Worm (Caenorhabditis elegans): Measurements from ENCODE around the gene gsto-3.

Gene gsto-3

ce11 chrIII:381198-381597 is at the start of gene gsto-3:
TSS of gene gsto-3 (minus strand) at chrIII:381298.
- no peak for TF ChIP-seq unc-62 (GFP tag; optimal IDR thresholded peaks at IDR 0.05)

ce11 chrIII:429038-429437 is 47.9 kb upstream of the gsto-3 start, which contains the start of gene cec-8:
TSS of gene cec-8 (plus strand) at chrIII:429338.
- no peak for TF ChIP-seq unc-62 (GFP tag; optimal IDR thresholded peaks at IDR 0.05)

ce11 chrIII:423875-424274 is 42.8 kb upstream of the gsto-3 start:
- TF ChIP-seq unc-62 (GFP tag; optimal IDR thresholded peaks at IDR 0.05) = no peak

- no peak for TF ChIP-seq unc-62 (GFP tag; optimal IDR thresholded peaks at IDR 0.05)
These were observed 41.5 kb upstream of the gsto-3 start for ce11 chrIII:422553-422952.

ce11 chrIII:418649-419048 is 37.6 kb upstream of the gsto-3 start, which contains the start of gene stim-1:
TSS of gene stim-1 (minus strand) at chrIII:418749.
- TF ChIP-seq unc-62 (GFP tag; optimal IDR thresholded peaks at IDR 0.05) = no peak

- no peak for TF ChIP-seq unc-62 (GFP tag; optimal IDR thresholded peaks at IDR 0.05)
These were observed 21.2 kb upstream of the gsto-3 start, which contains the start of the genes Y55B1BL.1 and Y55B1BL.2 for ce11 chrIII:402168-402813. TSS of gene Y55B1BL.1 (plus strand) at chrIII:402384. TSS of gene Y55B1BL.2 (plus strand) at chrIII:402763.

- no peak for TF ChIP-seq unc-62 (GFP tag; optimal IDR thresholded peaks at IDR 0.05)
These were observed 19.8 kb upstream of the gsto-3 start for ce11 chrIII:400898-401297.

ce11 chrIII:385068-385467 is 4.0 kb upstream of the gsto-3 start:
- TF ChIP-seq unc-62 (GFP tag; optimal IDR thresholded peaks at IDR 0.05) = no peak

ce11 chrIII:382470-382869 is 1.4 kb upstream of the gsto-3 start, which contains the start of gene K10F12.7:
TSS of gene K10F12.7 (minus strand) at chrIII:382570.
- no peak for TF ChIP-seq unc-62 (GFP tag; optimal IDR thresholded peaks at IDR 0.05)

ce11 chrIII:365649-366048 is 15.4 kb downstream of the gsto-3 start, which contains the start of gene pll-1:
TSS of gene pll-1 (plus strand) at chrIII:365949.
- TF ChIP-seq unc-62 (GFP tag; optimal IDR thresholded peaks at IDR 0.05) = no peak

- no peak for TF ChIP-seq unc-62 (GFP tag; optimal IDR thresholded peaks at IDR 0.05)
These were observed 20.8 kb downstream of the gsto-3 start for ce11 chrIII:360315-360714.

ce11 chrIII:358106-358505 is 23.0 kb downstream of the gsto-3 start:
- no peak for TF ChIP-seq unc-62 (GFP tag; optimal IDR thresholded peaks at IDR 0.05)

ce11 chrIII:356906-357901 is 23.9 kb downstream of the gsto-3 start:
- TF ChIP-seq unc-62 (GFP tag; optimal IDR thresholded peaks at IDR 0.05) = no peak

- no peak for TF ChIP-seq unc-62 (GFP tag; optimal IDR thresholded peaks at IDR 0.05)
These were observed 26.3 kb downstream of the gsto-3 start, which contains the start of gene gei-4 for ce11 chrIII:354545-355460. TSS of gene gei-4 (minus strand) at chrIII:354800.

- no peak for TF ChIP-seq unc-62 (GFP tag; optimal IDR thresholded peaks at IDR 0.05)
These were observed 28.1 kb downstream of the gsto-3 start for ce11 chrIII:352992-353391.
